Worm (Caenorhabditis elegans) whole organism, young adult: ENCODE results near the gene ZC513.14.

ENCODE experiments used
- B0019.2 ChIP-seq: fragments of 200-800 bp; sonication (Bioruptor generic); conservative IDR thresholded peaks from 2 replicates; pipeline ENCODE4 v1.3.6; 2022; ENCODE audit warnings: missing genetic modification reagents, missing genetic modification characterization, missing compliant biosample characterization
- C17E4.6 ChIP-seq: fragments of 200-800 bp; sonication (Bioruptor generic); IDR thresholded peaks from 2 replicates; pipeline ENCODE4 v1.3.6; 2022; ENCODE audit warnings: missing genetic modification reagents, missing genetic modification characterization, missing compliant biosample characterization
- F10E7.11 ChIP-seq: sonication (generic microtip); optimal IDR thresholded peaks from 2 replicates; lab custom pipeline; 2017; ENCODE audit warnings: mild to moderate bottlenecking, missing genetic modification characterization, moderate library complexity, missing compliant biosample characterization
- F23B12.7 ChIP-seq: sonication (generic microtip); optimal IDR thresholded peaks from 2 replicates; lab custom pipeline; 2017; ENCODE audit warnings: missing genetic modification characterization, mild to moderate bottlenecking, missing compliant biosample characterization, antibody characterized with exemption, moderate library complexity; ENCODE audit not compliant: insufficient read depth
- F37B4.10 ChIP-seq: fragments of 200-800 bp; sonication (Bioruptor generic); IDR thresholded peaks from 2 replicates; pipeline ENCODE4 v1.3.6; 2022; ENCODE audit warnings: missing genetic modification characterization, missing compliant biosample characterization
- F55B11.4 ChIP-seq: sonication (generic microtip); optimal IDR thresholded peaks from 2 replicates; lab custom pipeline; 2016; ENCODE audit warnings: missing compliant biosample characterization, missing genetic modification characterization, borderline replicate concordance; ENCODE audit not compliant: insufficient read depth
- F57A8.1 ChIP-seq: fragments of 200-800 bp; sonication (Bioruptor generic); optimal IDR thresholded peaks from 2 replicates; lab custom pipeline; 2018; ENCODE audit warnings: mild to moderate bottlenecking, missing genetic modification characterization, moderate library complexity, missing compliant biosample characterization
- K11D2.4 ChIP-seq: fragments of 200-800 bp; sonication (Bioruptor generic); IDR thresholded peaks from 2 replicates; pipeline ENCODE4 v1.3.6; 2022; ENCODE audit warnings: missing genetic modification reagents, missing genetic modification characterization, missing compliant biosample characterization
- T07F8.4 ChIP-seq: sonication (generic microtip); optimal IDR thresholded peaks from 2 replicates; lab custom pipeline; 2016; ENCODE audit warnings: mild to moderate bottlenecking, missing genetic modification characterization, moderate library complexity, missing compliant biosample characterization
- T26A5.8 ChIP-seq: sonication (generic microtip); optimal IDR thresholded peaks from 2 replicates; lab custom pipeline; 2016; ENCODE audit warnings: missing genetic modification characterization, missing compliant biosample characterization
- Y53F4B.3 ChIP-seq: fragments of 200-800 bp; sonication (Bioruptor generic); IDR thresholded peaks from 2 replicates; pipeline ENCODE4 v1.3.6; 2022; ENCODE audit warnings: missing genetic modification reagents, missing genetic modification characterization, missing compliant biosample characterization
- Y53G8AR.9 ChIP-seq: fragments of 200-800 bp; sonication (Bioruptor generic); conservative IDR thresholded peaks from 2 replicates; pipeline ENCODE4 v1.3.6; 2022; ENCODE audit warnings: missing genetic modification reagents, missing genetic modification characterization, missing compliant biosample characterization
- Y67H2A.10 ChIP-seq: fragments of 200-800 bp; sonication (Bioruptor generic); conservative IDR thresholded peaks from 2 replicates; pipeline ENCODE4 v1.3.6; 2022; ENCODE audit warnings: missing genetic modification reagents, missing genetic modification characterization, missing compliant biosample characterization
- Y79H2A.3 ChIP-seq: fragments of 200-800 bp; sonication (Bioruptor generic); conservative IDR thresholded peaks from 2 replicates; pipeline ENCODE4 v1.3.6; 2022; ENCODE audit warnings: missing genetic modification reagents, missing genetic modification characterization, missing compliant biosample characterization
- Y95B8A.8 ChIP-seq: fragments of 200-800 bp; sonication (Bioruptor generic); IDR thresholded peaks from 2 replicates; pipeline ENCODE4 v1.3.6; 2022; ENCODE audit warnings: missing genetic modification reagents, missing genetic modification characterization, missing compliant biosample characterization
- athp-1 ChIP-seq: sonication (generic microtip); optimal IDR thresholded peaks from 2 replicates; lab custom pipeline; 2017; ENCODE audit warnings: mild to moderate bottlenecking, missing genetic modification characterization, missing compliant biosample characterization
- ceh-100 ChIP-seq: fragments of 200-800 bp; sonication (Bioruptor generic); IDR thresholded peaks from 2 replicates; pipeline ENCODE4 v1.3.6; 2022; ENCODE audit warnings: missing genetic modification reagents, missing genetic modification characterization, missing compliant biosample characterization
- die-1 ChIP-seq: sonication (generic microtip); optimal IDR thresholded peaks from 2 replicates; lab custom pipeline; 2016; ENCODE audit warnings: missing genotype, mild to moderate bottlenecking, missing genetic modification characterization, missing compliant biosample characterization
- egl-44 ChIP-seq: fragments of 200-800 bp; sonication (Bioruptor generic); IDR thresholded peaks from 2 replicates; pipeline ENCODE4 v1.3.6; 2022; ENCODE audit warnings: missing genetic modification reagents, missing genetic modification characterization, missing compliant biosample characterization
- egrh-3 ChIP-seq: fragments of 200-800 bp; sonication (Bioruptor generic); IDR thresholded peaks from 2 replicates; pipeline ENCODE4 v1.3.6; 2022; ENCODE audit warnings: missing genetic modification reagents, missing genetic modification characterization, missing compliant biosample characterization
- ekl-4 ChIP-seq: fragments of 200-800 bp; sonication (Bioruptor generic); IDR thresholded peaks from 2 replicates; pipeline ENCODE4 v1.3.6; 2022; ENCODE audit warnings: missing genetic modification reagents, missing genetic modification characterization, missing compliant biosample characterization
- fkh-3 ChIP-seq: sonication (generic microtip); optimal IDR thresholded peaks from 2 replicates; lab custom pipeline; 2016; ENCODE audit warnings: mild to moderate bottlenecking, missing genetic modification characterization, missing compliant biosample characterization
- gei-17 ChIP-seq: fragments of 200-800 bp; sonication (Bioruptor generic); optimal IDR thresholded peaks from 2 replicates; lab custom pipeline; 2018; ENCODE audit warnings: mild to moderate bottlenecking, missing genetic modification characterization, missing compliant biosample characterization
- him-1 ChIP-seq: sonication (generic microtip); optimal IDR thresholded peaks from 2 replicates; lab custom pipeline; 2016; ENCODE audit warnings: missing genotype, missing genetic modification reagents, missing genetic modification characterization, missing compliant biosample characterization
- lag-1 ChIP-seq: fragments of 200-800 bp; sonication (Bioruptor generic); IDR thresholded peaks from 2 replicates; pipeline ENCODE4 v1.3.6; 2022; ENCODE audit warnings: missing genetic modification reagents, missing genetic modification characterization, missing compliant biosample characterization
- lsl-1 ChIP-seq: fragments of 200-800 bp; sonication (Bioruptor generic); optimal IDR thresholded peaks from 2 replicates; lab custom pipeline; 2018; ENCODE audit warnings: mild to moderate bottlenecking, missing genetic modification characterization, moderate library complexity, missing compliant biosample characterization
- madf-3 ChIP-seq: fragments of 200-800 bp; sonication (Bioruptor generic); IDR thresholded peaks from 2 replicates; pipeline ENCODE4 v1.3.6; 2022; ENCODE audit warnings: missing genetic modification reagents, missing genetic modification characterization, missing compliant biosample characterization
- madf-6 ChIP-seq: fragments of 200-800 bp; sonication (Bioruptor generic); IDR thresholded peaks from 2 replicates; pipeline ENCODE4 v1.3.6; 2022; ENCODE audit warnings: missing genetic modification reagents, missing genetic modification characterization, missing compliant biosample characterization
- mel-28 ChIP-seq: sonication (generic microtip); optimal IDR thresholded peaks from 2 replicates; lab custom pipeline; 2016; ENCODE audit warnings: borderline replicate concordance, mild to moderate bottlenecking, missing genetic modification characterization, missing compliant biosample characterization
- mes-4 ChIP-seq: sonication (generic microtip); optimal IDR thresholded peaks from 2 replicates; lab custom pipeline; 2016; ENCODE audit warnings: missing genotype, missing genetic modification characterization, missing compliant biosample characterization
- mxl-1 ChIP-seq: sonication (generic microtip); optimal IDR thresholded peaks from 2 replicates; lab custom pipeline; 2016; ENCODE audit warnings: missing genetic modification characterization, missing compliant biosample characterization
- nfya-1 ChIP-seq: sonication (generic microtip); optimal IDR thresholded peaks from 2 replicates; lab custom pipeline; 2017; ENCODE audit warnings: antibody characterized with exemption, missing compliant biosample characterization, missing genetic modification characterization, borderline replicate concordance; ENCODE audit not compliant: insufficient read depth
- nfya-2 ChIP-seq: fragments of 200-800 bp; sonication (Bioruptor generic); IDR thresholded peaks from 2 replicates; pipeline ENCODE4 v1.3.6; 2022; ENCODE audit warnings: missing genetic modification reagents, missing genetic modification characterization, missing compliant biosample characterization
- nfyb-1 ChIP-seq: fragments of 200-800 bp; sonication (Bioruptor generic); IDR thresholded peaks from 2 replicates; pipeline ENCODE4 v1.3.6; 2022; ENCODE audit warnings: missing genetic modification reagents, missing genetic modification characterization, missing compliant biosample characterization
- nhr-179 ChIP-seq: sonication (generic microtip); optimal IDR thresholded peaks from 2 replicates; lab custom pipeline; 2016; ENCODE audit warnings: mild to moderate bottlenecking, missing genetic modification characterization, missing compliant biosample characterization
- nhr-27 ChIP-seq: fragments of 200-800 bp; sonication (Bioruptor generic); optimal IDR thresholded peaks from 2 replicates; lab custom pipeline; 2018; ENCODE audit warnings: mild to moderate bottlenecking, missing genetic modification characterization, moderate library complexity, missing compliant biosample characterization
- rcor-1 ChIP-seq: fragments of 200-800 bp; sonication (Bioruptor generic); IDR thresholded peaks from 2 replicates; pipeline ENCODE4 v1.3.6; 2022; ENCODE audit warnings: missing genetic modification reagents, missing genetic modification characterization, missing compliant biosample characterization
- sea-2 ChIP-seq: fragments of 200-800 bp; sonication (Bioruptor generic); IDR thresholded peaks from 2 replicates; pipeline ENCODE4 v1.3.6; 2022; ENCODE audit warnings: missing genetic modification characterization, missing compliant biosample characterization
- snpc-1.3 ChIP-seq: sonication (generic microtip); optimal IDR thresholded peaks from 2 replicates; lab custom pipeline; 2017; ENCODE audit warnings: missing genetic modification characterization, mild to moderate bottlenecking, missing compliant biosample characterization, antibody characterized with exemption, moderate library complexity, missing genotype, missing genetic modification reagents; ENCODE audit not compliant: insufficient read depth
- snpc-3.4 ChIP-seq: sonication (generic microtip); optimal IDR thresholded peaks from 2 replicates; lab custom pipeline; 2017; ENCODE audit warnings: missing genetic modification characterization, mild to moderate bottlenecking, missing compliant biosample characterization, antibody characterized with exemption, moderate library complexity, missing genotype, missing genetic modification reagents
- snpc-4 ChIP-seq, 5 experiments: fragments of 150-350 bp in 1 of 5; sonication (generic microtip) in 4 of 5; optimal IDR thresholded peaks; 2 replicates each; lab custom pipeline; 2014 to 2018; ENCODE audit warnings: missing genetic modification characterization in 5 of 5, missing biosample characterization in 3 of 5, antibody characterized with exemption in 2 of 5, mild to moderate bottlenecking in 2 of 5, missing compliant biosample characterization in 2 of 5, missing genotype in 2 of 5, moderate library complexity in 2 of 5, missing genetic modification reagents in 1 of 5
- tlf-1 ChIP-seq: fragments of 200-800 bp; sonication (Bioruptor generic); optimal IDR thresholded peaks from 2 replicates; lab custom pipeline; 2018; ENCODE audit warnings: mild to moderate bottlenecking, missing genetic modification characterization, missing compliant biosample characterization
- xnd-1 ChIP-seq: sonication (generic microtip); optimal IDR thresholded peaks from 2 replicates; lab custom pipeline; 2016; ENCODE audit warnings: missing genotype, missing genetic modification reagents, missing genetic modification characterization, missing compliant biosample characterization
- ztf-22 ChIP-seq: fragments of 200-800 bp; sonication (Bioruptor generic); optimal IDR thresholded peaks from 2 replicates; lab custom pipeline; 2018; ENCODE audit warnings: mild to moderate bottlenecking, missing genetic modification characterization, moderate library complexity, missing compliant biosample characterization
- ztf-25 ChIP-seq: fragments of 200-800 bp; sonication (Bioruptor generic); IDR thresholded peaks from 2 replicates; pipeline ENCODE4 v1.3.6; 2022; ENCODE audit warnings: missing genetic modification reagents, missing genetic modification characterization, missing compliant biosample characterization
- ztf-28 ChIP-seq: fragments of 200-800 bp; sonication (Bioruptor generic); IDR thresholded peaks from 2 replicates; pipeline ENCODE4 v1.3.6; 2022; ENCODE audit warnings: missing genetic modification reagents, missing genetic modification characterization, missing compliant biosample characterization

Gene ZC513.14

DNA sequence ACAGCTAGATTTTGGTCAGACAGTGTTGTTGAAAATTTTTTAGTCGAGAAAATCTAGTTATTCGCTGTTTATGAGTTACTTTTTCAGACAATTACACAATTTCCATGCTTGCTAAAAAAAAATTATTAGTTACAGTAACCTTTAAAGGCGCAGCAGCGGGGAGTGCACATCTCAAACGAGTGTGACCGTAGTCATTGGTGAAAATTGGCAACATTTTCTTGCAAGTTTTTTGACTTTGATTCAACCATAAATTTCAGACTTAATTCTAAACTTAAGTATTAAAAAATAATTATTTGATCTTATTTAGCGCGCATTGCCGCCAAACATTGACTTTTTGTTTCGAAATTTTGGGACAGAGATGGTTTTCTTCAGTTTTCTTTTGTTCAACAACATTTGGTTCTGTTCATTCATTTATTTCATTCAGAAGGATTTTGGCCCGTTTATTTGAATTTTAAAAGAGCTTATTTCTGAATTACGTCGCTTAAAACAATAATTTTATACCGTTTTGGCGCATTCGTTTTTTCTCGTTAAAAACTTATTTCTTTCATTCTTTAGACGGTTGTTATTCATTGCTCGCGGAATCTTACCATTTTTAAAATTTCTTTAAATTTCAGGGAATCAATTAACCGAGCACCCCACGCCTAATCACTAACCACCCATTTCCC, 6.9 kb downstream of the ZC513.14 start, which contains the start of gene oma-2 (continued):
- TF ChIP-seq T26A5.8 (tag; lab: Kevin White, UChicago) = no peak
- 0 out of 2 replicates have a peak, but pooled peaks have one; percentile 37 for TF ChIP-seq ekl-4 (GFP tag; lab: Robert Waterston, UW)
- 0 out of 2 replicates have a peak, but pooled peaks have one; percentile 16 for TF ChIP-seq madf-3 (GFP tag; lab: Robert Waterston, UW)
- TF ChIP-seq ztf-22 (GFP tag; lab: Kevin White, UChicago) = no peak
- no peak for TF ChIP-seq K11D2.4 (GFP tag; lab: Robert Waterston, UW)
- peak; percentile 62 for TF ChIP-seq snpc-1.3 (tag; lab: Kevin White, UChicago)
- TF ChIP-seq F55B11.4 = no peak
- TF ChIP-seq nhr-27 = no peak
- no peak for TF ChIP-seq Y53F4B.3 (GFP tag; lab: Robert Waterston, UW)
- TF ChIP-seq xnd-1 (tag; lab: Kevin White, UChicago) = peak; percentile 89
- no peak for TF ChIP-seq egrh-3 (GFP tag; lab: Robert Waterston, UW)
- no peak for TF ChIP-seq sea-2 (GFP tag; lab: Robert Waterston, UW)
- no peak for TF ChIP-seq ceh-100 (GFP tag; lab: Robert Waterston, UW)
- TF ChIP-seq him-1 (tag; lab: Kevin White, UChicago) = no peak
- TF ChIP-seq madf-6 (GFP tag; lab: Robert Waterston, UW) = peak; percentile 96
- no peak for TF ChIP-seq nfya-2 (GFP tag; lab: Robert Waterston, UW)
- no peak for TF ChIP-seq mes-4 (tag; lab: Kevin White, UChicago)
- no peak for TF ChIP-seq athp-1 (tag; lab: Kevin White, UChicago)
- no peak for TF ChIP-seq nhr-179 (tag; lab: Kevin White, UChicago)
- TF ChIP-seq ztf-28 (GFP tag; lab: Robert Waterston, UW) = no peak
- 0 out of 2 replicates have a peak, but pooled peaks have one; percentile 22 for TF ChIP-seq B0019.2 (GFP tag; lab: Robert Waterston, UW)
- TF ChIP-seq Y67H2A.10 (GFP tag; lab: Robert Waterston, UW) = no peak
- TF ChIP-seq nfyb-1 (GFP tag; lab: Robert Waterston, UW) = 0 out of 2 replicates have a peak, but pooled peaks have one; percentile 33
- no peak for TF ChIP-seq C17E4.6
- no peak for TF ChIP-seq ztf-25
- no peak for TF ChIP-seq F57A8.1
- TF ChIP-seq mel-28 (tag; lab: Kevin White, UChicago) = no peak
- 0 out of 2 replicates have a peak, but pooled peaks have one; percentile 47 for TF ChIP-seq Y95B8A.8 (GFP tag; lab: Robert Waterston, UW)
- TF ChIP-seq Y53G8AR.9 (GFP tag; lab: Robert Waterston, UW) = 0 out of 2 replicates have a peak, but pooled peaks have one; percentile 52
- TF ChIP-seq lsl-1 (GFP tag; lab: Kevin White, UChicago) = peak; percentile 99
- peak; percentile 45 for TF ChIP-seq tlf-1 (GFP tag; lab: Kevin White, UChicago)
- TF ChIP-seq rcor-1 (GFP tag; lab: Robert Waterston, UW) = peak; percentile 49
- TF ChIP-seq snpc-4 (GFP tag; optimal IDR thresholded peaks at IDR 0.05; lab: Kevin White, UChicago) = no peak
- TF ChIP-seq snpc-4 (tag; optimal IDR thresholded peaks at IDR 0.05; lab: Kevin White, UChicago) = peak in 1 of 4 experiments; percentile 39
- no peak for TF ChIP-seq T07F8.4 (tag; lab: Kevin White, UChicago)
- TF ChIP-seq Y79H2A.3 (GFP tag; lab: Robert Waterston, UW) = no peak
- TF ChIP-seq mxl-1 (tag; lab: Kevin White, UChicago) = no peak
- TF ChIP-seq nfya-1 (tag; lab: Kevin White, UChicago) = no peak
- no peak for TF ChIP-seq lag-1
- no peak for TF ChIP-seq fkh-3 (tag; lab: Kevin White, UChicago)
- TF ChIP-seq egl-44 (GFP tag; lab: Robert Waterston, UW) = no peak
- TF ChIP-seq F23B12.7 (tag; lab: Kevin White, UChicago) = peak; percentile 26
- no peak for TF ChIP-seq die-1
- peak; percentile 1 for TF ChIP-seq snpc-3.4 (tag; lab: Kevin White, UChicago)
- no peak for TF ChIP-seq F37B4.10
- no peak for TF ChIP-seq gei-17 (GFP tag; lab: Kevin White, UChicago)
- no peak for TF ChIP-seq F10E7.11 (tag; lab: Kevin White, UChicago)
